Fruit fly (Drosophila melanogaster) whole organism, embryonic: Measurements from ENCODE around the gene CG5934.

Source experiments
- Bdp1 ChIP-seq: fragments of 200-800 bp; sonication (Bioruptor generic); optimal IDR thresholded peaks from 3 replicates; lab custom pipeline; 2016; ENCODE audit warnings: missing biosample characterization, missing genetic modification characterization
- Bgb ChIP-seq: fragments of 200-800 bp; sonication (Bioruptor generic); IDR thresholded peaks from 2 replicates; pipeline ENCODE4 v1.3.6; 2022; ENCODE audit warnings: missing biosample characterization, missing genetic modification characterization; ENCODE audit not compliant: partially characterized antibody
- Blimp-1 ChIP-seq: fragments of 200-800 bp; sonication (Bioruptor generic); optimal IDR thresholded peaks from 3 replicates; lab custom pipeline; 2018; ENCODE audit warnings: missing biosample characterization, missing genetic modification characterization, mild to moderate bottlenecking, moderate library complexity, missing genetic modification reagents
- Bteb2 ChIP-seq: fragments of 200-800 bp; sonication (Bioruptor generic); optimal IDR thresholded peaks from 2 replicates; lab custom pipeline; 2016; ENCODE audit warnings: missing biosample characterization, missing genetic modification characterization
- CG10274 ChIP-seq: fragments of 200-800 bp; sonication (Bioruptor generic); optimal IDR thresholded peaks from 3 replicates; lab custom pipeline; 2017; ENCODE audit warnings: missing biosample characterization, mild to moderate bottlenecking, missing genetic modification characterization
- CG10321 ChIP-seq: fragments of 200-800 bp; sonication (Bioruptor generic); IDR thresholded peaks from 2 replicates; pipeline ENCODE4 v1.3.6; 2022; ENCODE audit warnings: missing biosample characterization, missing genetic modification characterization
- CG11093 ChIP-seq: fragments of 200-800 bp; sonication (Bioruptor generic); IDR thresholded peaks from 3 replicates; pipeline ENCODE4 v1.3.6; 2022; ENCODE audit warnings: missing biosample characterization, missing genetic modification characterization
- CG12155 ChIP-seq: fragments of 200-800 bp; sonication (Bioruptor generic); optimal IDR thresholded peaks from 3 replicates; lab custom pipeline; 2016; ENCODE audit warnings: missing biosample characterization, missing genetic modification characterization
- CG13775 ChIP-seq: fragments of 200-800 bp; sonication (Bioruptor generic); optimal IDR thresholded peaks from 3 replicates; lab custom pipeline; 2017; ENCODE audit warnings: missing biosample characterization, mild to moderate bottlenecking, missing genetic modification characterization
- CG15269 ChIP-seq: fragments of 200-800 bp; sonication (Bioruptor generic); optimal IDR thresholded peaks from 2 replicates; lab custom pipeline; 2018; ENCODE audit warnings: missing biosample characterization, mild to moderate bottlenecking, missing genetic modification characterization, moderate library complexity
- CG15696 ChIP-seq: fragments of 200-800 bp; sonication (Bioruptor generic); optimal IDR thresholded peaks from 2 replicates; lab custom pipeline; 2019; ENCODE audit warnings: missing biosample characterization, mild to moderate bottlenecking, missing genetic modification characterization, moderate library complexity
- CG17612 ChIP-seq: fragments of 200-800 bp; sonication (Bioruptor generic); IDR thresholded peaks from 2 replicates; pipeline ENCODE4 v1.3.6; 2022; ENCODE audit warnings: missing biosample characterization, missing genetic modification characterization
- CG18262 ChIP-seq: fragments of 200-800 bp; optimal IDR thresholded peaks from 3 replicates; lab custom pipeline; 2019; ENCODE audit warnings: missing biosample characterization, mild to moderate bottlenecking, missing genetic modification characterization, moderate library complexity
- CG34422 ChIP-seq: fragments of 200-800 bp; sonication (Bioruptor generic); IDR thresholded peaks from 3 replicates; pipeline ENCODE4 v1.3.6; 2022; ENCODE audit warnings: missing biosample characterization, missing genetic modification characterization
- CG3838 ChIP-seq: fragments of 200-800 bp; sonication (Bioruptor generic); optimal IDR thresholded peaks from 3 replicates; lab custom pipeline; 2016; ENCODE audit warnings: missing biosample characterization, missing genetic modification characterization
- CG42726 ChIP-seq: fragments of 200-800 bp; sonication (Bioruptor generic); IDR thresholded peaks from 2 replicates; pipeline ENCODE4 v1.3.6; 2022; ENCODE audit warnings: missing biosample characterization, missing genetic modification characterization; ENCODE audit not compliant: partially characterized antibody
- CG7556 ChIP-seq: fragments of 200-800 bp; sonication (Bioruptor generic); optimal IDR thresholded peaks from 2 replicates; lab custom pipeline; 2017; ENCODE audit warnings: missing biosample characterization, mild to moderate bottlenecking, missing genetic modification characterization
- CG7839 ChIP-seq: fragments of 200-800 bp; sonication (Bioruptor generic); optimal IDR thresholded peaks from 3 replicates; lab custom pipeline; 2018; ENCODE audit warnings: missing biosample characterization, mild to moderate bottlenecking, missing genetic modification characterization, moderate library complexity
- CG7963 ChIP-seq: fragments of 200-800 bp; sonication (Bioruptor generic); IDR thresholded peaks from 3 replicates; pipeline ENCODE4 v1.3.6; 2022; ENCODE audit warnings: missing biosample characterization, missing genetic modification characterization; ENCODE audit not compliant: partially characterized antibody
- CG7987 ChIP-seq: fragments of 200-800 bp; sonication (Bioruptor generic); optimal IDR thresholded peaks from 2 replicates; lab custom pipeline; 2018; ENCODE audit warnings: missing biosample characterization, mild to moderate bottlenecking, missing genetic modification characterization, moderate library complexity
- CG9215 ChIP-seq: fragments of 200-800 bp; sonication (Bioruptor generic); IDR thresholded peaks from 2 replicates; pipeline ENCODE4 v1.3.6; 2022; ENCODE audit warnings: missing biosample characterization, missing genetic modification characterization
- CG9437 ChIP-seq: fragments of 200-800 bp; sonication (Bioruptor generic); optimal IDR thresholded peaks from 2 replicates; lab custom pipeline; 2018; ENCODE audit warnings: missing biosample characterization, mild to moderate bottlenecking, missing genetic modification characterization
- Camta ChIP-seq: fragments of 200-800 bp; sonication (Bioruptor generic); optimal IDR thresholded peaks from 2 replicates; lab custom pipeline; 2016; ENCODE audit warnings: missing biosample characterization, missing genetic modification characterization
- GATAe ChIP-seq: fragments of 200-800 bp; sonication (Bioruptor generic); conservative IDR thresholded peaks from 2 replicates; pipeline ENCODE4 v1.3.6; 2022; ENCODE audit warnings: missing biosample characterization, missing genetic modification characterization
- Gug ChIP-seq: fragments of 200-800 bp; sonication (Bioruptor generic); IDR thresholded peaks from 4 replicates; pipeline ENCODE4 v1.3.6; 2022; ENCODE audit warnings: missing biosample characterization, missing genetic modification characterization
- HHEX ChIP-seq: fragments of 200-800 bp; sonication (Bioruptor generic); optimal IDR thresholded peaks from 3 replicates; lab custom pipeline; 2017; ENCODE audit warnings: missing biosample characterization, mild to moderate bottlenecking, missing genetic modification characterization, missing genetic modification reagents
- HLH4C ChIP-seq: fragments of 200-800 bp; sonication (Bioruptor generic); IDR thresholded peaks from 3 replicates; pipeline ENCODE4 v1.3.6; 2022; ENCODE audit warnings: missing biosample characterization, missing genetic modification characterization; ENCODE audit not compliant: partially characterized antibody
- HLH54F ChIP-seq: fragments of 200-800 bp; sonication (Bioruptor generic); optimal IDR thresholded peaks from 3 replicates; lab custom pipeline; 2016; ENCODE audit warnings: missing biosample characterization, missing genetic modification characterization
- Hr39 ChIP-seq: fragments of >200 bp; optimal IDR thresholded peaks from 2 replicates; lab custom pipeline; 2017
- Hsf ChIP-seq: fragments of 200-800 bp; sonication (Bioruptor generic); optimal IDR thresholded peaks from 3 replicates; lab custom pipeline; 2016; ENCODE audit warnings: missing biosample characterization, missing genetic modification characterization
- Mad ChIP-seq: fragments of 200-800 bp; sonication (Bioruptor generic); optimal IDR thresholded peaks from 2 replicates; lab custom pipeline; 2016; ENCODE audit warnings: missing biosample characterization, missing genetic modification characterization
- Nf-YC ChIP-seq: fragments of 200-800 bp; optimal IDR thresholded peaks from 3 replicates; lab custom pipeline; 2019; ENCODE audit warnings: missing biosample characterization, mild to moderate bottlenecking, missing genetic modification characterization, moderate library complexity
- Oli ChIP-seq: fragments of 200-800 bp; sonication (Bioruptor generic); optimal IDR thresholded peaks from 2 replicates; lab custom pipeline; 2018; ENCODE audit warnings: missing biosample characterization, mild to moderate bottlenecking, missing genetic modification characterization, moderate library complexity
- PHDP ChIP-seq: fragments of 200-800 bp; sonication (Bioruptor generic); optimal IDR thresholded peaks from 3 replicates; lab custom pipeline; 2018; ENCODE audit warnings: missing biosample characterization, mild to moderate bottlenecking, missing genetic modification characterization, moderate library complexity
- Tbp ChIP-seq: fragments of >200 bp; optimal IDR thresholded peaks from 2 replicates; lab custom pipeline; 2018; ENCODE audit warnings: missing biosample characterization, missing genetic modification characterization
- ato ChIP-seq: fragments of 200-800 bp; sonication (Bioruptor generic); IDR thresholded peaks from 2 replicates; pipeline ENCODE4 v1.3.6; 2022; ENCODE audit warnings: missing biosample characterization, missing genetic modification characterization; ENCODE audit not compliant: partially characterized antibody
- cato ChIP-seq: fragments of 200-800 bp; sonication (Bioruptor generic); optimal IDR thresholded peaks from 2 replicates; lab custom pipeline; 2016; ENCODE audit warnings: missing biosample characterization, missing genetic modification characterization, borderline replicate concordance
- chif ChIP-seq, 2 experiments: fragments of 200-800 bp; sonication (Bioruptor generic); optimal IDR thresholded peaks; 3 replicates each; lab custom pipeline; 2016; ENCODE audit warnings: missing biosample characterization in 2 of 2, missing genetic modification characterization in 2 of 2
- corto ChIP-seq: fragments of 200-800 bp; sonication (Bioruptor generic); optimal IDR thresholded peaks from 2 replicates; lab custom pipeline; 2016; ENCODE audit warnings: missing biosample characterization, mild to moderate bottlenecking, missing genetic modification characterization, moderate library complexity
- en ChIP-seq: fragments of 200-800 bp; sonication (Bioruptor generic); optimal IDR thresholded peaks from 2 replicates; lab custom pipeline; 2016; ENCODE audit warnings: missing biosample characterization, missing genetic modification characterization
- h ChIP-seq: fragments of >200 bp; optimal IDR thresholded peaks from 2 replicates; lab custom pipeline; 2017
- hkb ChIP-seq, 2 experiments: fragments of 200-800 bp in 1 of 2; fragments of >200 bp in 1 of 2; sonication (Bioruptor generic) in 1 of 2; IDR thresholded peaks in 1 of 2; optimal IDR thresholded peaks in 1 of 2; 2 replicates each; pipeline versions ENCODE4 v1.3.6 to Lab custom; 2017 to 2022; ENCODE audit warnings: missing biosample characterization in 1 of 2, missing genetic modification characterization in 1 of 2
- klu ChIP-seq: fragments of 200-800 bp; sonication (Bioruptor generic); IDR thresholded peaks from 2 replicates; pipeline ENCODE4 v1.3.6; 2022; ENCODE audit warnings: missing biosample characterization, missing genetic modification characterization
- pan ChIP-seq, 4 experiments: fragments of >200 bp in 3 of 4; fragments of 200-800 bp in 1 of 4; sonication (Bioruptor generic) in 1 of 4; optimal IDR thresholded peaks in 3 of 4; IDR thresholded peaks in 1 of 4; 2 replicates each; pipeline versions ENCODE4 v1.3.6 to Lab custom; 2017 to 2022; ENCODE audit warnings: missing biosample characterization in 2 of 4, missing genetic modification characterization in 2 of 4, mixed read lengths in 1 of 4
- pb ChIP-seq: fragments of 200-800 bp; sonication (Bioruptor generic); optimal IDR thresholded peaks from 3 replicates; lab custom pipeline; 2016; ENCODE audit warnings: missing biosample characterization, missing genetic modification characterization
- pum ChIP-seq: fragments of 200-800 bp; sonication (Bioruptor generic); optimal IDR thresholded peaks from 2 replicates; lab custom pipeline; 2016; ENCODE audit warnings: missing biosample characterization, missing genetic modification characterization
- tna ChIP-seq: fragments of 200-800 bp; sonication (Bioruptor generic); IDR thresholded peaks from 2 replicates; pipeline ENCODE4 v1.3.6; 2022; ENCODE audit warnings: missing biosample characterization, missing genetic modification characterization; ENCODE audit not compliant: partially characterized antibody
- tx ChIP-seq: fragments of 200-800 bp; sonication (Bioruptor generic); optimal IDR thresholded peaks from 2 replicates; lab custom pipeline; 2016; ENCODE audit warnings: missing biosample characterization, missing genetic modification characterization
- unc-4 ChIP-seq: fragments of 200-800 bp; sonication (Bioruptor generic); IDR thresholded peaks from 2 replicates; pipeline ENCODE4 v1.3.6; 2022; ENCODE audit warnings: missing biosample characterization, missing genetic modification characterization; ENCODE audit not compliant: partially characterized antibody

The CG5934 gene

DNA sequence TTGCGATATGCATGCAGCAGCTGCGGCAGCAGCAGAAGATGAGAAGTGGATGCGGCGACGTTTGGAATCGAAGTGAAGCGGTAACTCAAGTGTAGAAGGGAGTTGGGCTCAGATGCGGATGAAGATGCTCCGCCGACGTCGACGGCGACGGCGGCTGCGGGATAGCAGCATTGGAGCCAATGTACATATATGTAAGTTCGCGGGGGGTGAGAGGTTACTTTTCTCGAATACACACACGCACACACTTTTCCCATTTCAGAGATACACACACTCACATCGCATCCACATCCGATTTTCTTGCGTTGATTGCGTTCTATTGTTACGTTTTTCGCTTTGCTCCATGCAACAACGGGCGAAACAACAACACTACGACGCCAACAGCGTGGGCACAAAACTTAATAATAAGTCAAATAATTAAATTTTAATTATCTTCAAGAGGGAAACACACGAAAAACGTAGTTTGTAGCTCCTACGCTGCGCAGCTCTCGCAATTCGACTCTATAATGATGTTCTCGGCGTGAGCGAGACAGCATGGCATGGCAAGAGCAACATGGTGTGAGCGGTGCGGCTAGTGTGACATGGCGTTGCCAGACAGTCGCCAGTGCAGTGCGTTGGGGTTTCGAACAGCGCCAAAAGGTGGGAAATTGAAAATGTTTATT, 28.6 kb upstream of the CG5934 start, which contains the start of gene CG18766 (continued):
- TF ChIP-seq ato (peak; percentile 42; the same call in 1 of the 2 replicates), CG15696 (tag; lab: Kevin White, UChicago) (peak; percentile 16), h (no peak), pb (GFP tag; lab: Kevin White, UChicago) (peak; percentile 56), chif (GFP tag; optimal IDR thresholded peaks at IDR 0.05; lab: Kevin White, UChicago) (no peak), Mad (GFP tag; lab: Kevin White, UChicago) (no peak), Nf-YC (tag; lab: Kevin White, UChicago) (peak; percentile 73), CG34422 (peak; percentile 58; the same call in 1 of the 3 replicates), cato (GFP tag; lab: Kevin White, UChicago) (no peak), Bgb (GFP tag; lab: Robert Waterston, UW) (peak; percentile 41; the same call in 1 of the 2 replicates), Blimp-1 (GFP tag; lab: Kevin White, UChicago) (no peak), CG15269 (tag; lab: Kevin White, UChicago) (peak; percentile 12), en (GFP tag; lab: Kevin White, UChicago) (no peak), CG42726 (peak; percentile 71; the same call in 1 of the 2 replicates), Hr39 (lab: Kevin White, UChicago) (no peak), PHDP (tag; lab: Kevin White, UChicago) (no peak), Oli (tag; lab: Kevin White, UChicago) (no peak), CG7839 (tag; lab: Kevin White, UChicago) (no peak), CG10274 (GFP tag; lab: Kevin White, UChicago) (no peak), unc-4 (GFP tag; lab: Robert Waterston, UW) (no peak), hkb (optimal IDR thresholded peaks at IDR 0.05; lab: Kevin White, UChicago) (peak; percentile 55), hkb (GFP tag; IDR thresholded peaks at IDR 0.05; lab: Robert Waterston, UW) (no peak), CG9437 (GFP tag; lab: Kevin White, UChicago) (peak; percentile 95), corto (peak; percentile 20), HLH4C (GFP tag; lab: Robert Waterston, UW) (peak; percentile 30; the same call in 1 of the 3 replicates), pan (optimal IDR thresholded peaks at IDR 0.05; lab: Kevin White, UChicago) (no peak), pan (GFP tag; optimal IDR thresholded peaks at IDR 0.05 in 1 of 2, IDR thresholded peaks at IDR 0.05 in 1 of 2) (no peak), Bteb2 (GFP tag; lab: Kevin White, UChicago) (no peak), CG7556 (GFP tag; lab: Kevin White, UChicago) (no peak), CG11093 (no peak), Gug (GFP tag; lab: Robert Waterston, UW) (peak; percentile 18; the same call in 1 of the 4 replicates), GATAe (GFP tag; lab: Robert Waterston, UW) (no peak), CG10321 (GFP tag; lab: Robert Waterston, UW) (peak; percentile 98), Tbp (GFP tag; lab: Kevin White, UChicago) (no peak), CG18262 (tag; lab: Kevin White, UChicago) (no peak), CG17612 (GFP tag; lab: Robert Waterston, UW) (no peak), CG12155 (GFP tag; lab: Kevin White, UChicago) (no peak), CG13775 (no peak), tx (no peak), pum (GFP tag; lab: Kevin White, UChicago) (no peak), CG9215 (GFP tag; lab: Robert Waterston, UW) (no peak), CG7963 (no peak), Camta (GFP tag; lab: Kevin White, UChicago) (peak; percentile 13), klu (GFP tag; lab: Robert Waterston, UW) (no peak), tna (GFP tag; lab: Robert Waterston, UW) (no peak), HHEX (GFP tag; lab: Kevin White, UChicago) (no peak), Hsf (GFP tag; lab: Kevin White, UChicago) (peak; percentile 27), Bdp1 (GFP tag; lab: Kevin White, UChicago) (peak; percentile 9), CG7987 (peak; percentile 6), HLH54F (no peak), CG3838 (GFP tag; lab: Kevin White, UChicago) (no peak)
